Fruit fly (Drosophila melanogaster): ENCODE measurements around the gene CG14298.

DNA sequence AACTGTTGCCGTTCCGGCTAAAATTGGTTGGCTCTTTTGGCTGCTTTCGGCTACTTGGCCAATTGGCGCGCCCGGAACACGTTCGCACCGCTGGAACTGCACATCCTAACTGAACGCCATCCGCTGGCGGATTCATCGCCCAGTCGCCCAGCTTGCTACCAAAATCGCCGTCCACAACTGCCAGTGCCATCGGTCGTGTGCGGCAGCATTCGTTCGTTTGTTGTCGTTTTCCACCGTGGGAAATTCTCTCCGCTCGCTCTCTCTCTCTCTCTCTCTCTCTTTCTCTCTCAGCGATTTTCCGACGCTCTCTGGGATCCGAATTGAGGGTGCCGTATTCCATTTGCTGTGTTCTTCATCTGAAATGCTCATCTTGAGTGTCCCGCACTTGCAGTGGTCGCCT is 26.2 kb upstream of the CG14298 start, which contains the start of gene Octalpha2R:
- no peak for TF ChIP-seq ovo (GFP tag; optimal IDR thresholded peaks at IDR 0.05)
- TF ChIP-seq bab1 (GFP tag; optimal IDR thresholded peaks at IDR 0.05): no peak
- no peak for TF ChIP-seq Crg-1 (GFP tag; optimal IDR thresholded peaks at IDR 0.05)
- TF ChIP-seq CG5204 (GFP tag; optimal IDR thresholded peaks at IDR 0.05): no peak

Measured in whole organism, adult.